Worm (Caenorhabditis elegans): Measurements from ENCODE around the gene gldi-11.

The gldi-11 gene

DNA sequence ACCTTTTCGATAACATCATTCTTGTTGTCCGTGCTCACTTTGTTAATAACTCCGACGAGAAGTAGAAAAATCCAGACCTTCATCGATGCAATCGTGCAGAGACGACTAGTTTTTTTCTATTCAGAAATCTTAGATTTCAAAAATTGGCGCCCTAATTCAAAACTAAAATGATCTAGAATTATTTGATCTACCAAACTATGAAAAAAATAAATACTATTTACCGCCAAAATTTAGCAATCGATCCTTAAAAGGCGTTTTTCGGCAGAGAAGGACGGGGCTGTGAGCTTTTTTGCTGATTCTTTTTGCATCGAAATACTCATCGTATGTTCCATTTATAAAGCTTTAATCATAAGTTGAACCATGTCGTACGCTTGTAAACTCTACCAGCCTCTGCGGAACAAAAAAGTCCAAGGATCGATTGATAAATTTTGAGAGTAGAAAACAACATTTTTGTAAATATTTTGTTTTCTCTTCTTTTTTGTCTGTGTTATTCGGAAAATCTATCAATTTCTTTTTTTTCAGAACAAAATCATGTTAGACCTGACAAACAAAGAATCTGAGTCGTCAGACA, 3.9 kb upstream of the gldi-11 start, which contains the start of the genes try-1 and zyg-12:
Gene try-1 (minus strand): TSS at position 148 of the 571 bp plus-strand sequence.
Gene zyg-12 (plus strand): TSS at position 521 of the 571 bp plus-strand sequence.
- TF ChIP-seq unc-62 (GFP tag; optimal IDR thresholded peaks at IDR 0.05 in 1 of 2), result no peak
- no peak for TF ChIP-seq unc-62 (tag; optimal IDR thresholded peaks at IDR 0.05)
- TF ChIP-seq nhr-25 (tag; optimal IDR thresholded peaks at IDR 0.05; ENCODE audit: borderline replicate concordance, insufficient read depth), result no peak
- no peak for TF ChIP-seq nhr-48 (tag; optimal IDR thresholded peaks at IDR 0.05)
- TF ChIP-seq lin-38 (GFP tag; IDR thresholded peaks at IDR 0.05), result peak; percentile 42; the same call in 1 of the 2 replicates

DNA sequence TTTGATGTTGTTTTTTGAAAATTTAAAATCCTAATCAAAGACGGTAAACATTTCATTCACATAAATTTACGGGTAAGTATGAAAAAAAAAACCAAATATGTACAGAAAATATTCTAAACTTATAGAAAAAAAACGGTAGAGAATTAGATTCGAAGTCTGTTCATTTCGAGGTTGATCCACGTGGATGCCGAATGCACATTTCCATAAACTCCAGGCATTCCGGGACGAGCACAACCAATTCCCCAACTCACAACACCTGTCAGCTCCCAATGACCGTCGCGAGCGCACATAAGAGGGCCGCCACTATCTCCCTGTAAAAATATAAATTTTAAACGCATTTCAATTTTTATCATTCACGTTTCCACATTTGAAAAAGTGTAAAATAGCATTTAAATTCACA, 2.5 kb upstream of the gldi-11 start:
- no peak for TF ChIP-seq zfp-2 (tag; optimal IDR thresholded peaks at IDR 0.05)
- no peak for TF ChIP-seq zag-1 (tag; optimal IDR thresholded peaks at IDR 0.05)
- TF ChIP-seq pha-4 (GFP tag; IDR thresholded peaks at IDR 0.05), result no peak
- no peak for TF ChIP-seq pha-4 (tag; optimal IDR thresholded peaks at IDR 0.05)
- no peak for TF ChIP-seq F26F4.8 (GFP tag; conservative IDR thresholded peaks at IDR 0.05)
- TF ChIP-seq unc-130 (GFP tag; optimal IDR thresholded peaks at IDR 0.05), result no peak
- no peak for TF ChIP-seq F10B5.3 (tag; optimal IDR thresholded peaks at IDR 0.05)
- peak; percentile 43; the same call in 1 of the 2 replicates for TF ChIP-seq Y48G9A.11 (GFP tag; IDR thresholded peaks at IDR 0.05)
- no peak for TF ChIP-seq unc-62 (GFP tag; optimal IDR thresholded peaks at IDR 0.05 in 1 of 2)
- TF ChIP-seq unc-62 (tag; optimal IDR thresholded peaks at IDR 0.05), result no peak
- no peak for TF ChIP-seq egl-27 (tag; optimal IDR thresholded peaks at IDR 0.05)
- no peak for TF ChIP-seq snpc-4 (tag; optimal IDR thresholded peaks at IDR 0.05)
- TF ChIP-seq dmd-8 (GFP tag; IDR thresholded peaks at IDR 0.05), result no peak
- TF ChIP-seq arid-1 (GFP tag; conservative IDR thresholded peaks at IDR 0.05), result 0 out of 2 replicates have a peak, but pooled peaks have one; percentile 7
- TF ChIP-seq hmg-1.1 (GFP tag; IDR thresholded peaks at IDR 0.05), result no peak
- TF ChIP-seq lim-7 (GFP tag; IDR thresholded peaks at IDR 0.05), result no peak
- TF ChIP-seq daf-16 (GFP tag; optimal IDR thresholded peaks at IDR 0.05), result no peak
- TF ChIP-seq daf-16 (tag; optimal IDR thresholded peaks at IDR 0.05), result no peak
- TF ChIP-seq set-16 (GFP tag; IDR thresholded peaks at IDR 0.05), result no peak
- no peak for TF ChIP-seq ceh-44 (GFP tag; IDR thresholded peaks at IDR 0.05)
- TF ChIP-seq nhr-41 (GFP tag; IDR thresholded peaks at IDR 0.05), result no peak
- TF ChIP-seq madf-5 (GFP tag; IDR thresholded peaks at IDR 0.05), result no peak
- no peak for TF ChIP-seq lir-3 (tag; optimal IDR thresholded peaks at IDR 0.05)
- TF ChIP-seq lin-38 (GFP tag; IDR thresholded peaks at IDR 0.05), result peak; percentile 39
- TF ChIP-seq F44E2.7 (GFP tag; IDR thresholded peaks at IDR 0.05), result no peak
- TF ChIP-seq duxl-1 (tag; optimal IDR thresholded peaks at IDR 0.05; ENCODE audit: poor library complexity), result peak; percentile 22
- TF ChIP-seq nhr-77 (tag; optimal IDR thresholded peaks at IDR 0.05), result no peak
- no peak for TF ChIP-seq snpc-1.2 (GFP tag; IDR thresholded peaks at IDR 0.05)
- no peak for TF ChIP-seq lin-1 (GFP tag; IDR thresholded peaks at IDR 0.05)
- no peak for TF ChIP-seq fkh-10 (GFP tag; optimal IDR thresholded peaks at IDR 0.05)
- no peak for TF ChIP-seq nhr-237 (tag; optimal IDR thresholded peaks at IDR 0.05)
- TF ChIP-seq R02D3.7 (tag; optimal IDR thresholded peaks at IDR 0.05), result no peak
- TF ChIP-seq jun-1 (tag; optimal IDR thresholded peaks at IDR 0.05), result no peak
- no peak for TF ChIP-seq saeg-2 (GFP tag; IDR thresholded peaks at IDR 0.05)

DNA sequence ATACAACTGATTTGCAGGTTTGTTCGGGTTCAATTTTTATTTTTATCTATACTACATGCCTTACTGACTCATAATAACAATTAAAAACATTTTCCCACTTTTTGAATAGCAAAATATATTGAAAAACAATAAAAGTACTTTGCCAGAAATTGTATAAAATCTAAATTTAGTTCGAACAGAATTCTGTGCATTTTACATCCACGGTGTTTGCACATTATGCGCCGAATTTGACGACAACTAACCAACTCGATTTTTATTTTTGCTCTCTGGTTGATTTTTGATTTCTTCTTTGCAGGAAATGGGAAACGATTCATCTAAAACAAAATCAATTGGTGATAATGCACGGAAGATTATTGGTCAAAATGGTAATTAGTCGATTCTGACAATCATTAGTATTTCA, 1.2 kb upstream of the gldi-11 start:
- TF ChIP-seq lsy-2 (tag; optimal IDR thresholded peaks at IDR 0.05), result peak in 1 of 2 experiments; percentile 38
- no peak for TF ChIP-seq mdt-29 (GFP tag; IDR thresholded peaks at IDR 0.05)
- peak; percentile 17 for TF ChIP-seq mes-2 (tag; optimal IDR thresholded peaks at IDR 0.05; ENCODE audit: poor library complexity, severe bottlenecking)
- peak; percentile 70 for TF ChIP-seq T20F7.1 (GFP tag; optimal IDR thresholded peaks at IDR 0.05)
- peak; percentile 64 for TF ChIP-seq nhr-6 (tag; optimal IDR thresholded peaks at IDR 0.05)
- peak; percentile 17 for TF ChIP-seq dve-1 (tag; optimal IDR thresholded peaks at IDR 0.05; ENCODE audit: insufficient read depth)
- no peak for TF ChIP-seq ctbp-1 (GFP tag; IDR thresholded peaks at IDR 0.05)
- TF ChIP-seq spr-1 (tag; optimal IDR thresholded peaks at IDR 0.05), result no peak
